Fruit fly (Drosophila melanogaster): ENCODE measurements around the gene CG33290.

The CG33290 gene

dm6 chr3L:21568848-21569372 is 26.8 kb downstream of the CG33290 start, which contains the start of the genes CRIF and SMC5 (continued):
- no peak for TF ChIP-seq CG7271 (tag; optimal IDR thresholded peaks at IDR 0.05)
- TF ChIP-seq CG1647 (GFP tag; optimal IDR thresholded peaks at IDR 0.05): peak; percentile 56
- TF ChIP-seq CG2712 (tag; optimal IDR thresholded peaks at IDR 0.05): peak; percentile 75
- peak; percentile 54 for TF ChIP-seq Dek (tag; optimal IDR thresholded peaks at IDR 0.05)
- TF ChIP-seq lmd (GFP tag; IDR thresholded peaks at IDR 0.05): no peak; the same call in 1 of the 2 replicates
- TF ChIP-seq amos (GFP tag; IDR thresholded peaks at IDR 0.05; ENCODE audit: partially characterized antibody): no peak
- TF ChIP-seq nmo (GFP tag; optimal IDR thresholded peaks at IDR 0.05): peak; percentile 81
- TF ChIP-seq E2f2 (GFP tag; IDR thresholded peaks at IDR 0.05): peak; percentile 61
- TF ChIP-seq ATbp (GFP tag; optimal IDR thresholded peaks at IDR 0.05): no peak
- no peak for TF ChIP-seq CG17912 (GFP tag; optimal IDR thresholded peaks at IDR 0.05)
- no peak for TF ChIP-seq hkb (optimal IDR thresholded peaks at IDR 0.05)
- 0 out of 2 replicates have a peak, but pooled peaks have one; percentile 21 for TF ChIP-seq hkb (GFP tag; IDR thresholded peaks at IDR 0.05)
- TF ChIP-seq ato (GFP tag; IDR thresholded peaks at IDR 0.05; ENCODE audit: partially characterized antibody): no peak
- TF ChIP-seq Deaf1 (tag; optimal IDR thresholded peaks at IDR 0.05): no peak
- TF ChIP-seq exex (tag; optimal IDR thresholded peaks at IDR 0.05): peak; percentile 47
- no peak for TF ChIP-seq bigmax (GFP tag; optimal IDR thresholded peaks at IDR 0.05)
- peak; percentile 24 for TF ChIP-seq eyg (GFP tag; optimal IDR thresholded peaks at IDR 0.05)
- TF ChIP-seq sr (GFP tag; IDR thresholded peaks at IDR 0.05): no peak
- TF ChIP-seq Dip3 (GFP tag; optimal IDR thresholded peaks at IDR 0.05): peak; percentile 69
- no peak for TF ChIP-seq pan (optimal IDR thresholded peaks at IDR 0.05)
- TF ChIP-seq pan (GFP tag; optimal IDR thresholded peaks at IDR 0.05 in 1 of 2, IDR thresholded peaks at IDR 0.05 in 1 of 2): peak in 1 of 2 experiments; percentile 53
- no peak for TF ChIP-seq Adf1 (GFP tag; IDR thresholded peaks at IDR 0.05)
- TF ChIP-seq Awh (GFP tag; IDR thresholded peaks at IDR 0.05): no peak; the same call in 1 of the 2 replicates
- peak; percentile 78 for TF ChIP-seq HLH54F (GFP tag; optimal IDR thresholded peaks at IDR 0.05)
- no peak for TF ChIP-seq crol (GFP tag; IDR thresholded peaks at IDR 0.05)
- peak; percentile 81 for TF ChIP-seq Xbp1 (GFP tag; optimal IDR thresholded peaks at IDR 0.05)
- no peak for TF ChIP-seq Trl (optimal IDR thresholded peaks at IDR 0.05)
- peak; percentile 67 for TF ChIP-seq Trl (GFP tag; optimal IDR thresholded peaks at IDR 0.05)
- TF ChIP-seq cwo (GFP tag; optimal IDR thresholded peaks at IDR 0.05): no peak
- TF ChIP-seq wek (GFP tag; optimal IDR thresholded peaks at IDR 0.05): peak; percentile 94
- TF ChIP-seq h (optimal IDR thresholded peaks at IDR 0.05): no peak
- no peak for TF ChIP-seq H15 (GFP tag; IDR thresholded peaks at IDR 0.05)
- peak; percentile 56 for TF ChIP-seq Mad (GFP tag; optimal IDR thresholded peaks at IDR 0.05)
- TF ChIP-seq run (tag; optimal IDR thresholded peaks at IDR 0.05): no peak
- TF ChIP-seq gt (GFP tag; IDR thresholded peaks at IDR 0.05): no peak
- peak; percentile 52 for TF ChIP-seq CG7786 (GFP tag; optimal IDR thresholded peaks at IDR 0.05)
- no peak for TF ChIP-seq CG16779 (GFP tag; IDR thresholded peaks at IDR 0.05)
- peak; percentile 73 for TF ChIP-seq CG13624 (GFP tag; optimal IDR thresholded peaks at IDR 0.05)
- TF ChIP-seq CG12155 (GFP tag; optimal IDR thresholded peaks at IDR 0.05): peak; percentile 70
- peak; percentile 71 for TF ChIP-seq Rfx (GFP tag; IDR thresholded peaks at IDR 0.05)
- TF ChIP-seq grn (GFP tag; optimal IDR thresholded peaks at IDR 0.05): no peak
- peak; percentile 40 for TF ChIP-seq Atf3 (GFP tag; optimal IDR thresholded peaks at IDR 0.05)
- no peak for TF ChIP-seq stwl (tag; optimal IDR thresholded peaks at IDR 0.05)
- peak; percentile 56 for TF ChIP-seq gro (GFP tag; optimal IDR thresholded peaks at IDR 0.05)
- no peak for TF ChIP-seq fd64A (GFP tag; optimal IDR thresholded peaks at IDR 0.05)
- no peak for TF ChIP-seq CG1024 (GFP tag; IDR thresholded peaks at IDR 0.05)
- TF ChIP-seq Xrp1 (GFP tag; IDR thresholded peaks at IDR 0.05): peak; percentile 48; the same call in 1 of the 2 replicates
- TF ChIP-seq CG17802 (tag; optimal IDR thresholded peaks at IDR 0.05): peak; percentile 94
- TF ChIP-seq CG43689 (GFP tag; IDR thresholded peaks at IDR 0.05): no peak
- TF ChIP-seq dm (GFP tag; optimal IDR thresholded peaks at IDR 0.05): peak; percentile 33
- TF ChIP-seq tio (GFP tag; optimal IDR thresholded peaks at IDR 0.05): peak; percentile 58
- TF ChIP-seq dmrt11E (tag; optimal IDR thresholded peaks at IDR 0.05): peak; percentile 69
- no peak for TF ChIP-seq CG15011 (GFP tag; optimal IDR thresholded peaks at IDR 0.05)

Data from whole organism, embryonic.